Fruit fly (Drosophila melanogaster) S2 (cell line): Measurements from ENCODE around the gene CG14070.

Experiments
- CG8478 ChIP-seq: fragments of >200 bp; optimal IDR thresholded peaks from 2 replicates; lab custom pipeline; 2018
- CTCF ChIP-seq, 2 experiments: fragments of >200 bp; optimal IDR thresholded peaks; 2 replicates each; lab custom pipeline; 2018

dm6 chr2L:10858064-10859047 lies 43.2 kb downstream of the CG14070 start, which contains the start of the genes aurB and Stam:
- no peak for TF ChIP-seq CG8478 (lab: Kevin White, UChicago)
- no peak for TF ChIP-seq CTCF (optimal IDR thresholded peaks at IDR 0.05; lab: Kevin White, UChicago)
